Worm (Caenorhabditis elegans) whole organism, L3 larva: ENCODE measurements around the gene obr-1.

ENCODE experiments used
- R02D3.7 ChIP-seq: fragments of 150-350 bp; optimal IDR thresholded peaks from 2 replicates; lab custom pipeline; 2014; ENCODE audit warnings: missing biosample characterization, missing genetic modification characterization
- ZK546.5 ChIP-seq: sonication (generic microtip); optimal IDR thresholded peaks from 2 replicates; lab custom pipeline; 2017; ENCODE audit warnings: missing biosample characterization, missing genetic modification characterization
- ceh-28 ChIP-seq: fragments of 150-350 bp; optimal IDR thresholded peaks from 2 replicates; lab custom pipeline; 2014; ENCODE audit warnings: missing biosample characterization, missing genetic modification reagents, missing genetic modification characterization
- ceh-82 ChIP-seq: fragments of 150-350 bp; optimal IDR thresholded peaks from 2 replicates; lab custom pipeline; 2014; ENCODE audit warnings: missing biosample characterization, missing genetic modification characterization
- ceh-9 ChIP-seq: sonication (generic microtip); optimal IDR thresholded peaks from 2 replicates; lab custom pipeline; 2018; ENCODE audit warnings: missing biosample characterization, missing genetic modification characterization
- daf-12 ChIP-seq: fragments of 150-350 bp; optimal IDR thresholded peaks from 2 replicates; lab custom pipeline; 2014; ENCODE audit warnings: missing biosample characterization, missing genetic modification reagents, missing genetic modification characterization
- egl-27 ChIP-seq: sonication (generic microtip); optimal IDR thresholded peaks from 4 replicates; lab custom pipeline; 2017; ENCODE audit warnings: missing biosample characterization, missing genetic modification reagents, missing genetic modification characterization
- elt-1 ChIP-seq: fragments of 150-350 bp; optimal IDR thresholded peaks from 2 replicates; lab custom pipeline; 2014; ENCODE audit warnings: missing biosample characterization, missing genetic modification characterization
- elt-2 ChIP-seq: sonication (generic microtip); optimal IDR thresholded peaks from 2 replicates; lab custom pipeline; 2016; ENCODE audit warnings: missing genetic modification reagents, mild to moderate bottlenecking, missing genetic modification characterization, missing compliant biosample characterization
- elt-3 ChIP-seq, 3 experiments: fragments of 150-350 bp in 1 of 3; sonication (generic microtip) in 2 of 3; optimal IDR thresholded peaks; 2 replicates in 2 of 3; 4 replicates in 1 of 3; lab custom pipeline; 2014 to 2017; ENCODE audit warnings: missing biosample characterization in 3 of 3, missing genetic modification characterization in 3 of 3
- fos-1 ChIP-seq: fragments of 150-350 bp; optimal IDR thresholded peaks from 2 replicates; lab custom pipeline; 2014; ENCODE audit warnings: missing biosample characterization, missing genetic modification characterization
- hmg-11 ChIP-seq: sonication (generic microtip); optimal IDR thresholded peaks from 2 replicates; lab custom pipeline; 2016; ENCODE audit warnings: missing genetic modification characterization, missing compliant biosample characterization
- lin-39 ChIP-seq: fragments of 150-350 bp; optimal IDR thresholded peaks from 2 replicates; lab custom pipeline; 2018; ENCODE audit warnings: missing biosample characterization, missing genetic modification reagents, missing genetic modification characterization
- mdl-1 ChIP-seq: fragments of 150-350 bp; optimal IDR thresholded peaks from 2 replicates; lab custom pipeline; 2014; ENCODE audit warnings: missing biosample characterization, missing genetic modification characterization
- mml-1 ChIP-seq: fragments of 150-350 bp; sonication (generic microtip); optimal IDR thresholded peaks from 3 replicates; lab custom pipeline; 2014; ENCODE audit warnings: missing biosample characterization, missing genetic modification characterization
- nfya-1 ChIP-seq: sonication (generic microtip); optimal IDR thresholded peaks from 2 replicates; lab custom pipeline; 2017; ENCODE audit warnings: missing genetic modification characterization, mild to moderate bottlenecking, missing compliant biosample characterization, antibody characterized with exemption, moderate library complexity; ENCODE audit not compliant: insufficient read depth
- nhr-11 ChIP-seq: fragments of 150-350 bp; optimal IDR thresholded peaks from 2 replicates; lab custom pipeline; 2014; ENCODE audit warnings: missing biosample characterization, missing genetic modification characterization
- nhr-23 ChIP-seq: fragments of 150-350 bp; optimal IDR thresholded peaks from 2 replicates; lab custom pipeline; 2014; ENCODE audit warnings: missing biosample characterization, missing genetic modification reagents, missing genetic modification characterization
- nhr-237 ChIP-seq: fragments of 150-350 bp; optimal IDR thresholded peaks from 2 replicates; lab custom pipeline; 2014; ENCODE audit warnings: missing biosample characterization, missing genetic modification characterization
- nhr-25 ChIP-seq: sonication (generic microtip); optimal IDR thresholded peaks from 2 replicates; lab custom pipeline; 2017; ENCODE audit warnings: missing biosample characterization, missing genetic modification characterization
- nhr-43 ChIP-seq: sonication (generic microtip); optimal IDR thresholded peaks from 2 replicates; lab custom pipeline; 2016; ENCODE audit warnings: mild to moderate bottlenecking, missing genetic modification characterization, missing compliant biosample characterization; ENCODE audit not compliant: poor library complexity, severe bottlenecking
- nhr-67 ChIP-seq: fragments of 150-350 bp; optimal IDR thresholded peaks from 2 replicates; lab custom pipeline; 2014; ENCODE audit warnings: missing biosample characterization, missing genetic modification characterization
- nhr-76 ChIP-seq: fragments of 150-350 bp; sonication (generic microtip); optimal IDR thresholded peaks from 5 replicates; lab custom pipeline; 2014; ENCODE audit warnings: missing biosample characterization, missing genetic modification characterization
- nhr-77 ChIP-seq: fragments of 150-350 bp; optimal IDR thresholded peaks from 2 replicates; lab custom pipeline; 2014; ENCODE audit warnings: missing biosample characterization, missing genetic modification characterization
- pqm-1 ChIP-seq: fragments of 150-350 bp; optimal IDR thresholded peaks from 2 replicates; lab custom pipeline; 2017; ENCODE audit warnings: missing biosample characterization, missing genetic modification characterization, inconsistent platforms
- sea-2 ChIP-seq: fragments of 150-350 bp; sonication (generic microtip); optimal IDR thresholded peaks from 4 replicates; lab custom pipeline; 2014; ENCODE audit warnings: missing biosample characterization, missing genetic modification reagents, missing genetic modification characterization
- skn-1 ChIP-seq: fragments of 150-350 bp; optimal IDR thresholded peaks from 2 replicates; lab custom pipeline; 2014; ENCODE audit warnings: missing biosample characterization, missing genetic modification characterization
- snpc-4 ChIP-seq: fragments of 150-350 bp; optimal IDR thresholded peaks from 2 replicates; lab custom pipeline; 2014; ENCODE audit warnings: missing biosample characterization, missing genetic modification characterization
- tbx-2 ChIP-seq: sonication (generic microtip); optimal IDR thresholded peaks from 2 replicates; lab custom pipeline; 2016; ENCODE audit warnings: mild to moderate bottlenecking, missing genetic modification characterization, missing compliant biosample characterization
- unc-39 ChIP-seq: sonication (generic microtip); optimal IDR thresholded peaks from 4 replicates; lab custom pipeline; 2017; ENCODE audit warnings: missing biosample characterization, missing genetic modification characterization
- ztf-11 ChIP-seq: fragments of 150-350 bp; optimal IDR thresholded peaks from 2 replicates; lab custom pipeline; 2014; ENCODE audit warnings: missing biosample characterization, missing genetic modification characterization
- ztf-4 ChIP-seq: fragments of 150-350 bp; optimal IDR thresholded peaks from 2 replicates; lab custom pipeline; 2014; ENCODE audit warnings: missing biosample characterization, missing genetic modification characterization

The obr-1 gene

ce11 chrIII:11267372-11267771, 3.3 kb downstream of the obr-1 start:
- no peak for TF ChIP-seq mdl-1
- peak in 1 of 3 experiments; percentile 71 for TF ChIP-seq elt-3 (tag; optimal IDR thresholded peaks at IDR 0.05; lab: Kevin White, UChicago)
- no peak for TF ChIP-seq ceh-82
- TF ChIP-seq ztf-4: no peak
- no peak for TF ChIP-seq nhr-237 (tag; lab: Kevin White, UChicago)
- no peak for TF ChIP-seq egl-27 (tag; lab: Kevin White, UChicago)
- no peak for TF ChIP-seq sea-2 (GFP tag; lab: Kevin White, UChicago)
- peak; percentile 84 for TF ChIP-seq elt-2 (tag; lab: Kevin White, UChicago)
- TF ChIP-seq mml-1 (tag; lab: Kevin White, UChicago): no peak
- TF ChIP-seq R02D3.7: no peak

ce11 chrIII:11262089-11262488, 8.6 kb downstream of the obr-1 start:
- TF ChIP-seq elt-1 (tag; lab: Kevin White, UChicago): peak; percentile 0
- no peak for TF ChIP-seq hmg-11 (tag; lab: Kevin White, UChicago)
- TF ChIP-seq nhr-25 (tag; lab: Kevin White, UChicago): peak; percentile 16
- TF ChIP-seq, all 47 proteins: peak for 2

DNA sequence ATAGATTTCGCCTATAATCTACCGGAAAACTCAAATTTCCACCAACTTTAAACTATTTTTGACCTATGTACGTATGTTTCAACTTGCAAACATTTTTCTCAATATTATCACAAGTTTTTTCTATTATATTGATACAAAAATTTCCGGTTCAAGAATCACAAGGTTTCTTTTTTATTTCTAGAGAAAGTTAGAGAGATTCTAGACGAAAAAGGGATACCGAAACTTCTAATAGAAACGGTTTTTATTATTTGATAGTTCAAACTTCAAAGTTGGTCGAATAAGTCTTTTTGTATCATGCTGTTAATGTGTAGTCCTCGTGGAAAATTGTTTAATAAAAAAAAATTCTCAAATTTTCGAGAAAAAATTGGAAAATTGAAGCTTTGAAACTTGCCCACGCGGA, 15.6 kb downstream of the obr-1 start:
- TF ChIP-seq nhr-25 (tag; lab: Kevin White, UChicago) (no peak), nhr-77 (no peak), nhr-23 (tag; lab: Kevin White, UChicago) (peak; percentile 12), elt-2 (tag; lab: Kevin White, UChicago) (no peak), nhr-67 (tag; lab: Kevin White, UChicago) (no peak), ztf-11 (tag; lab: Kevin White, UChicago) (no peak), ZK546.5 (tag; lab: Kevin White, UChicago) (no peak)

ce11 chrIII:11251718-11252441, 18.8 kb downstream of the obr-1 start, which contains the start of gene Y47D3A.32:
Gene Y47D3A.32, plus strand, starts transcription at chrIII:11252391.
- TF ChIP-seq ceh-28 (tag; lab: Kevin White, UChicago): no peak

- TF ChIP-seq ceh-28 (tag; lab: Kevin White, UChicago) (no peak), nhr-76 (tag; lab: Kevin White, UChicago) (no peak), lin-39 (tag; lab: Kevin White, UChicago) (no peak), fos-1 (no peak), ceh-9 (tag; lab: Kevin White, UChicago) (no peak), nhr-77 (no peak), elt-1 (tag; lab: Kevin White, UChicago) (no peak), elt-2 (tag; lab: Kevin White, UChicago) (no peak), ztf-4 (no peak), tbx-2 (no peak), nhr-43 (tag; lab: Kevin White, UChicago) (no peak), R02D3.7 (no peak), snpc-4 (no peak), nfya-1 (tag; lab: Kevin White, UChicago) (no peak), mdl-1 (no peak)
Measured at ce11 chrIII:11248897-11249296, 21.8 kb downstream of the obr-1 start.

ce11 chrIII:11246588-11246987, 24.1 kb downstream of the obr-1 start:
- TF ChIP-seq nfya-1 (tag; lab: Kevin White, UChicago) (no peak), nhr-67 (tag; lab: Kevin White, UChicago) (no peak), nhr-11 (tag; lab: Kevin White, UChicago) (no peak), unc-39 (tag; lab: Kevin White, UChicago) (no peak), pqm-1 (tag; lab: Kevin White, UChicago) (no peak), ceh-82 (no peak), mml-1 (tag; lab: Kevin White, UChicago) (no peak), tbx-2 (no peak), nhr-237 (tag; lab: Kevin White, UChicago) (no peak), daf-12 (tag; lab: Kevin White, UChicago) (no peak), skn-1 (tag; lab: Kevin White, UChicago) (no peak)
